Worm (Caenorhabditis elegans): ENCODE results near the gene exh-1.
A peak's percentile ranks its signal among the peaks of the same experiment; 100 is the strongest.

Gene exh-1

DNA sequence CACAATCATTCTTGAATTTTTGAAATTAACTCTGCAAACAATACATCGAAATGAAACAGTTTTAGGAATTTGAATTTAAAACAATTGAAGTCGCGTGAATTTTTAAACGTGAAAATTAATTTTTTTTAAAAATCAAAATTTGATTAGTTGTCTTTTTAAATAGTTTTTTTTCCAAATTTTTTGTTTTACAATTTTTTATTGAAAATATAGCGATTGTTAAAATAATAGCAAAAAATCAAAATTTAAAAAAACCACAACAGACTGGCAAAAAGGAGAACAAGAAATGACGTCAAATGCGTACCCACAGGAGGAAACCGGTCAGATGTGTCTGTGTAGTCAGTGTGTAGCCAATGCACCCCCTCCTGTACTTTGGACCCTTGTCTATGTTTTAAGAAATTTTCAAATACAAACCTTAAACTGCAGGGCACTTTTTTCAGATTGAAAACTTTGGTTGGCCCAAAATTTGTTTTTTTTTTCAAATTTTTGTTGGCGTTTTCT, 40.0 kb downstream of the exh-1 start, which contains the start of the genes Y73C8B.1 and Y73C8B.5:
Y73C8B.1 (minus strand) TSS at position 51 of the 498 bp plus-strand sequence.
Y73C8B.5 (plus strand) TSS at position 437 of the 498 bp plus-strand sequence.
- TF ChIP-seq php-3 (GFP tag; IDR thresholded peaks at IDR 0.05) (no peak), nhr-111 (GFP tag; optimal IDR thresholded peaks at IDR 0.05) (no peak), dpl-1 (GFP tag; optimal IDR thresholded peaks at IDR 0.05) (no peak), mdt-29 (GFP tag; IDR thresholded peaks at IDR 0.05) (no peak), nhr-10 (tag; optimal IDR thresholded peaks at IDR 0.05) (no peak), cey-2 (tag; optimal IDR thresholded peaks at IDR 0.05; ENCODE audit: borderline replicate concordance, insufficient read depth) (no peak), F10B5.3 (tag; optimal IDR thresholded peaks at IDR 0.05) (no peak), vab-7 (GFP tag; IDR thresholded peaks at IDR 0.05) (no peak), mep-1 (tag; optimal IDR thresholded peaks at IDR 0.05) (peak; percentile 20), dve-1 (tag; optimal IDR thresholded peaks at IDR 0.05; ENCODE audit: insufficient read depth) (peak; percentile 35), nhr-28 (tag; optimal IDR thresholded peaks at IDR 0.05) (peak; percentile 90), nhr-48 (tag; optimal IDR thresholded peaks at IDR 0.05) (peak; percentile 88), egl-27 (tag; optimal IDR thresholded peaks at IDR 0.05) (no peak), ceh-20 (GFP tag; IDR thresholded peaks at IDR 0.05) (no peak), lsy-2 (tag; optimal IDR thresholded peaks at IDR 0.05) (peak in 1 of 2 experiments; percentile 11), lin-38 (GFP tag; IDR thresholded peaks at IDR 0.05) (peak; percentile 31; the same call in 1 of the 2 replicates), hlh-30 (tag; optimal IDR thresholded peaks at IDR 0.05; ENCODE audit: insufficient read depth) (peak; percentile 3), pqm-1 (tag; optimal IDR thresholded peaks at IDR 0.05) (no peak), lin-15B (tag; optimal IDR thresholded peaks at IDR 0.05) (no peak), ZK546.5 (tag; optimal IDR thresholded peaks at IDR 0.05) (no peak), nhr-102 (tag; optimal IDR thresholded peaks at IDR 0.05) (no peak), hlh-11 (tag; optimal IDR thresholded peaks at IDR 0.05) (peak; percentile 11), ZK337.2 (GFP tag; IDR thresholded peaks at IDR 0.05) (no peak), F26F4.8 (GFP tag; conservative IDR thresholded peaks at IDR 0.05) (no peak), aha-1 (tag) (no peak), ama-1 (optimal IDR thresholded peaks at IDR 0.05) (no peak), nhr-11 (tag; optimal IDR thresholded peaks at IDR 0.05) (peak; percentile 94), nhr-25 (tag; optimal IDR thresholded peaks at IDR 0.05; ENCODE audit: borderline replicate concordance, insufficient read depth) (no peak)

DNA sequence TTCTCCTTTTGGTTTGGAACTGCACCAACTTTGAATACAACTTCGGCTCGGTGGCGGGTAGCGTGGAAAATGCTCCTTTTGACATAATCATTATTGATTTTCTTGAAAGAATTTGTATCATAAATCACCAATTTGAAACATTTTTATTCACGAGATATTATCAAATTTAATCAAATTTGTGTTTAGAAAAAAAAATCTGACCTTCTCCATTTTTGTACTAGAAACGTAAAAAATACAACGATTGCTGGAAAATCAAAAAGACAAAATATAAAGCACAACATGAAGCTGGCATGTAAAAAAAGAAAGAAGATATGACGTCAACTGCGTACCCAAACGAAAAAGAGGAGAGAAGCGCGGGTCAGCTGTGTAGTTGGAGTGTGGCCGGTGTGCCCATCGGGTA, 43.4 kb downstream of the exh-1 start, which contains the start of gene K08D9.4:
K08D9.4 (minus strand) TSS at position 101 of the 400 bp plus-strand sequence.
- TF ChIP-seq aha-1 (tag) (no peak), gei-8 (GFP tag; optimal IDR thresholded peaks at IDR 0.05) (no peak), mdl-1 (tag; optimal IDR thresholded peaks at IDR 0.05) (no peak), egl-43 (GFP tag; IDR thresholded peaks at IDR 0.05) (no peak), dmd-8 (GFP tag; IDR thresholded peaks at IDR 0.05) (no peak), ZK337.2 (GFP tag; IDR thresholded peaks at IDR 0.05) (no peak), mep-1 (tag; optimal IDR thresholded peaks at IDR 0.05) (no peak), ceh-32 (tag; optimal IDR thresholded peaks at IDR 0.05; ENCODE audit: poor library complexity) (no peak), F37D6.2 (tag; optimal IDR thresholded peaks at IDR 0.05) (no peak), lin-39 (tag; optimal IDR thresholded peaks at IDR 0.05) (no peak), hif-1 (tag; optimal IDR thresholded peaks at IDR 0.05) (no peak), Y75B8A.6 (GFP tag; IDR thresholded peaks at IDR 0.05) (no peak), set-16 (GFP tag; IDR thresholded peaks at IDR 0.05) (no peak), daf-8 (GFP tag; IDR thresholded peaks at IDR 0.05) (no peak), F49E8.2 (tag; optimal IDR thresholded peaks at IDR 0.05; ENCODE audit: borderline replicate concordance) (no peak), lir-3 (tag; optimal IDR thresholded peaks at IDR 0.05) (no peak), nhr-42 (GFP tag; IDR thresholded peaks at IDR 0.05) (no peak), nhr-76 (tag; optimal IDR thresholded peaks at IDR 0.05) (no peak), nhr-111 (GFP tag; optimal IDR thresholded peaks at IDR 0.05) (no peak), lin-13 (GFP tag; optimal IDR thresholded peaks at IDR 0.05) (no peak)
